Fruit fly (Drosophila melanogaster): ENCODE measurements around the gene CG17177.
A peak's percentile ranks its signal among the peaks of the same experiment; 100 is the strongest.

CG17177 gene

dm6 chr3L:14671546-14671945 is 29.9 kb downstream of the CG17177 start (continued):
- TF ChIP-seq CG6808 (GFP tag; optimal IDR thresholded peaks at IDR 0.05), result no peak
- TF ChIP-seq fd59A (GFP tag; optimal IDR thresholded peaks at IDR 0.05), result no peak
- no peak for TF ChIP-seq Sox14 (GFP tag; optimal IDR thresholded peaks at IDR 0.05)
- TF ChIP-seq Sox15 (GFP tag; optimal IDR thresholded peaks at IDR 0.05), result no peak
- peak; percentile 20 for TF ChIP-seq cyc (GFP tag; optimal IDR thresholded peaks at IDR 0.05)
- no peak for TF ChIP-seq ss (GFP tag; optimal IDR thresholded peaks at IDR 0.05)
- no peak for TF ChIP-seq dac (GFP tag; optimal IDR thresholded peaks at IDR 0.05)
- TF ChIP-seq Eip78C (GFP tag), result peak; percentile 9
- TF ChIP-seq Gug (GFP tag; IDR thresholded peaks at IDR 0.05), result no peak
- peak; percentile 33 for TF ChIP-seq CG31627 (GFP tag; optimal IDR thresholded peaks at IDR 0.05)
- no peak for TF ChIP-seq CG10669 (GFP tag; optimal IDR thresholded peaks at IDR 0.05)
- no peak for TF ChIP-seq CG1621 (tag; optimal IDR thresholded peaks at IDR 0.05)

dm6 chr3L:14668638-14669037 is 32.8 kb downstream of the CG17177 start:
- TF ChIP-seq Hr39 (GFP tag; optimal IDR thresholded peaks at IDR 0.05), result no peak
- peak; percentile 3 for TF ChIP-seq Eip78C (GFP tag)
- no peak for TF ChIP-seq CG1621 (tag; optimal IDR thresholded peaks at IDR 0.05)
- TF ChIP-seq fd85E (GFP tag; optimal IDR thresholded peaks at IDR 0.05), result no peak
- TF ChIP-seq eg (GFP tag; IDR thresholded peaks at IDR 0.05), result no peak

dm6 chr3L:14665802-14666351 is 35.6 kb downstream of the CG17177 start:
- TF ChIP-seq CG1621 (tag; optimal IDR thresholded peaks at IDR 0.05), result peak; percentile 84
- TF ChIP-seq spab (GFP tag; optimal IDR thresholded peaks at IDR 0.05), result peak; percentile 73
- TF ChIP-seq fd59A (GFP tag; optimal IDR thresholded peaks at IDR 0.05), result peak; percentile 86
- TF ChIP-seq CG8119 (GFP tag; IDR thresholded peaks at IDR 0.05), result peak; percentile 88
- peak; percentile 87 for TF ChIP-seq CG10669 (GFP tag; optimal IDR thresholded peaks at IDR 0.05)
- peak; percentile 89 for TF ChIP-seq CG3032 (tag; optimal IDR thresholded peaks at IDR 0.05)
- TF ChIP-seq Eip75B (GFP tag; optimal IDR thresholded peaks at IDR 0.05), result peak; percentile 87
- peak; percentile 55 for TF ChIP-seq Ets21C (GFP tag; optimal IDR thresholded peaks at IDR 0.05)
- TF ChIP-seq CG9139 (GFP tag; optimal IDR thresholded peaks at IDR 0.05), result peak; percentile 81
- peak; percentile 74 for TF ChIP-seq lz (GFP tag; optimal IDR thresholded peaks at IDR 0.05)
- peak; percentile 88 for TF ChIP-seq achi (GFP tag; optimal IDR thresholded peaks at IDR 0.05)
- peak; percentile 81 for TF ChIP-seq CG11762 (GFP tag; optimal IDR thresholded peaks at IDR 0.05; ENCODE audit: insufficient read depth)
- TF ChIP-seq CG6854 (GFP tag; optimal IDR thresholded peaks at IDR 0.05), result peak; percentile 37
- TF ChIP-seq CG31627 (GFP tag; optimal IDR thresholded peaks at IDR 0.05), result peak; percentile 76
- TF ChIP-seq dac (GFP tag; optimal IDR thresholded peaks at IDR 0.05), result peak; percentile 76
- peak; percentile 85 for TF ChIP-seq acj6 (GFP tag; optimal IDR thresholded peaks at IDR 0.05)
- peak; percentile 56 for TF ChIP-seq CG11902 (GFP tag; optimal IDR thresholded peaks at IDR 0.05)
- TF ChIP-seq CG16779 (tag; optimal IDR thresholded peaks at IDR 0.05), result peak; percentile 66
- TF ChIP-seq Eip93F (GFP tag; optimal IDR thresholded peaks at IDR 0.05), result peak; percentile 30
- peak; percentile 80 for TF ChIP-seq Lpt (GFP tag; optimal IDR thresholded peaks at IDR 0.05)
- peak; percentile 65 for TF ChIP-seq CG6276 (GFP tag; optimal IDR thresholded peaks at IDR 0.05)
- TF ChIP-seq CG11294 (GFP tag; IDR thresholded peaks at IDR 0.05), result peak; percentile 66
- TF ChIP-seq dsx (GFP tag; optimal IDR thresholded peaks at IDR 0.05; ENCODE audit: poor library complexity, severe bottlenecking), result peak; percentile 89
- peak; percentile 90 for TF ChIP-seq Sox14 (GFP tag; optimal IDR thresholded peaks at IDR 0.05)
- TF ChIP-seq CG6808 (GFP tag; optimal IDR thresholded peaks at IDR 0.05), result peak; percentile 88
- peak; percentile 83 for TF ChIP-seq cyc (GFP tag; optimal IDR thresholded peaks at IDR 0.05)
- TF ChIP-seq svp (GFP tag), result peak; percentile 84
- TF ChIP-seq CG34406 (GFP tag; optimal IDR thresholded peaks at IDR 0.05), result peak; percentile 71
- peak; percentile 84 for TF ChIP-seq Gug (GFP tag; IDR thresholded peaks at IDR 0.05)
- TF ChIP-seq vri (GFP tag; optimal IDR thresholded peaks at IDR 0.05), result peak; percentile 60
- peak; percentile 76 for TF ChIP-seq Sox102F (GFP tag; optimal IDR thresholded peaks at IDR 0.05)
- peak; percentile 91 for TF ChIP-seq ss (GFP tag; optimal IDR thresholded peaks at IDR 0.05)
- peak; percentile 84 for TF ChIP-seq CG4318 (GFP tag; optimal IDR thresholded peaks at IDR 0.05)
- peak; percentile 80 for TF ChIP-seq topi (GFP tag; optimal IDR thresholded peaks at IDR 0.05)
- peak; percentile 78 for TF ChIP-seq Hr39 (GFP tag; optimal IDR thresholded peaks at IDR 0.05)
- TF ChIP-seq Smox (GFP tag; optimal IDR thresholded peaks at IDR 0.05), result peak; percentile 71
- TF ChIP-seq CG15336 (GFP tag; IDR thresholded peaks at IDR 0.05), result peak; percentile 85
- TF ChIP-seq Met (GFP tag; optimal IDR thresholded peaks at IDR 0.05), result peak; percentile 81
- peak; percentile 89 for TF ChIP-seq Ets96B (tag; optimal IDR thresholded peaks at IDR 0.05)
- TF ChIP-seq CG7368 (GFP tag; optimal IDR thresholded peaks at IDR 0.05), result peak; percentile 78
- TF ChIP-seq esn (GFP tag; optimal IDR thresholded peaks at IDR 0.05), result peak; percentile 81
